Worm (Caenorhabditis elegans) whole organism, L4/young adult: Measurements from ENCODE around the gene Y49E10.4.
A peak's percentile ranks its signal among the peaks of the same experiment; 100 is the strongest.

Source experiments
- W03F9.2 ChIP-seq: fragments of 150-350 bp; optimal IDR thresholded peaks from 2 replicates; lab custom pipeline; 2014; ENCODE audit warnings: missing biosample characterization, missing genetic modification characterization
- dao-5 ChIP-seq: sonication (generic microtip); optimal IDR thresholded peaks from 2 replicates; lab custom pipeline; 2016; ENCODE audit warnings: missing genotype, missing genetic modification characterization, moderate library complexity, missing compliant biosample characterization
- him-1 ChIP-seq: sonication (generic microtip); optimal IDR thresholded peaks from 2 replicates; lab custom pipeline; 2016; ENCODE audit warnings: missing genotype, missing genetic modification reagents, missing genetic modification characterization, missing compliant biosample characterization

Gene Y49E10.4

DNA sequence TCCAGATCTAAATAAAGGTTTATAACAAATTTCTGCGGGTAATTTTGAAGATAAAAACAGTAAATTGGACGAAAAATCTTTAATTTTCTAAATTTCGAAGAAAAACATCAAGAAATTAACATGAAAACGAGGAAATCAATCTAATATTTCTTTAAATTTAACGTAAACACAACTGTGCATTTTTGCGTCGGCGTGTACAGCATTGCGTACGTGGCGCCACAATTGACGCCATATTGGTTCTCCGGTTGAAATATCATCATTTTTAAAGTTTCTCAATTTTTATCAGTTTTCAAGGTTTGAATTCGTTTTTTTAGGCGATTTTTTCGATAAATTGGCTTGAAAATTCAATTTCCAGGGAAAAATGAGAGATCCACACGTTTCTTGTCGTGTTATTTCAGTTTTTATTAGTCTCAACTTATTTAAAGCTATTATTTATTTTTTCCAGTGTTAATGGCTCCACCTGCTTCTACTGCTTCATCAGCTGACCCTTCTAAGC, 13.6 kb downstream of the Y49E10.4 start, which contains the start of gene rpt-6:
rpt-6 (plus strand) TSS at position 446 of the 496 bp plus-strand sequence.
- peak; percentile 57 for TF ChIP-seq W03F9.2
- TF ChIP-seq him-1 (tag; lab: Kevin White, UChicago): no peak

DNA sequence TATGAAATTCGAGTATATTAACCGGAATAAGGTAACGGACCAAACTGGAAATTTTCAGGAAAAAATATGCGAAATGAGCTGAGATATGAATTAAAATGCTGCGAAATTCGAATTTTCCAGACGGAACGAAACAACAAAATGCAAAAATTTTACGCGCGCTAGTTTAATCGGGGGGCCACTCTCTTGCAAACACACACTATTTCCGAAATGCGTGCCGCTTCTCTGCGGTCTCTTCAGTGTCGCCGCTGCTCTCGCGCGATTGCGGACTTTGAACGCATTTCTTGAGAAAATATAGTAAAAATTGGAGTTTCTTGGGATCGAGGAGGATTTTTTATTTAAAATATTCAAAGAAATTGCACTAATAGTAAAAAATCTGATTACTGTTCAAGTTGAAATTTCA, 14.1 kb downstream of the Y49E10.4 start:
- no peak for TF ChIP-seq him-1 (tag; lab: Kevin White, UChicago)
- TF ChIP-seq W03F9.2: no peak
- no peak for TF ChIP-seq dao-5 (tag; lab: Kevin White, UChicago)

DNA sequence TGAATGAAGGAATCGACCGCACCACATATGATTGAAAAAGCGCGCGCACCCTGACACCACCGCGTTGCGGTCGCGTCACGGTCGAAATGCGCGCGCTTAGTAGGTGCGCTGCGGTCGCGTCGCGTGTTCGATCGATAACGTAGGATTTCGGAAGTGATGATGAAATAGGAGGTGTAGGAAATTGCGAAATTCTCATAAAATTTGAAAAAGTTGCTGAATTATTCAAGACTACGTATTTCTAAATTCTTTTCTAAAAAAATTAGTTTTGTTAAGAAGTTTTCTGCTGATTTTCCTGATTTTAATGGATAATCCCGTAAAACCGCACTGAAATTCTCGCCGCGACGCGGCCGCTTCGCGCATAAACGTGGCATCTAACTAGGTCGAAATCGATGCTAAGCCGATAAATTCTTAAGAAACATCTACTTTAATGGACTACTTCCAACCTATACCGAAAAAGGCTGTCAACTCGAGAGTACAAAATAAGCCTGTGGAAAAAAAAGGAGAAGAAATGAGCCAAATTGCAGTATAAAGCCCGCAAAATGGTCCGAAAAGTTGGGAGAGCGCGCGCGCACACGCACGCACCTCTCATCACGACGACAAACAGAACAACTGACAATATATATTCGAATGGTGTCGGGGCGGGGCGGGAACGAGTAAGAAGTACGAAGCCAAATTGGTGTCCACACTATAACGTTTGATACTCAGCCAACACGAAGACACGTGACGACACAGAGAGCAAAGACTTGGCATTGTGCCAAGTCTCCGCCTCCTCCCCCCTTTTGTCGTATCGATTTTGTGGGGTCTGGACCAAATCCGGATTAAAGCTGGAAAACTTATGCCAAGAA, 14.9 kb downstream of the Y49E10.4 start, which contains the start of gene his-72:
his-72 (minus strand) TSS at position 589 of the 845 bp plus-strand sequence.
- TF ChIP-seq dao-5 (tag; lab: Kevin White, UChicago) (no peak), him-1 (tag; lab: Kevin White, UChicago) (no peak), W03F9.2 (no peak)

DNA sequence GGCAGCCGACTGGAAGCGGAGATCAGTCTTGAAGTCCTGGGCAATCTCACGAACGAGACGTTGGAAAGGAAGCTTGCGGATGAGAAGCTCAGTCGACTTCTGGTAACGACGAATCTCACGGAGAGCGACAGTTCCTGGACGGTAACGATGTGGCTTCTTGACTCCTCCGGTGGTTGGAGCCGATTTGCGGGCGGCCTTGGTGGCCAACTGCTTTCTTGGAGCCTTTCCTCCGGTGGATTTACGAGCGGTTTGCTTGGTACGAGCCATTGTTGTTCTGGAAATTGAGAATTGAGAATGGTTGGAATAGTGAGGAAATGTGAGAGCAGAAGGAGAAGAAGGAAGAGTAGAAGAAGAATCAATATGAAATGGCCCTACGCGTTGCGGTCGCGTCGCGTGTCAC, 15.7 kb downstream of the Y49E10.4 start:
- no peak for TF ChIP-seq dao-5 (tag; lab: Kevin White, UChicago)
- TF ChIP-seq him-1 (tag; lab: Kevin White, UChicago): no peak
- TF ChIP-seq W03F9.2: no peak

DNA sequence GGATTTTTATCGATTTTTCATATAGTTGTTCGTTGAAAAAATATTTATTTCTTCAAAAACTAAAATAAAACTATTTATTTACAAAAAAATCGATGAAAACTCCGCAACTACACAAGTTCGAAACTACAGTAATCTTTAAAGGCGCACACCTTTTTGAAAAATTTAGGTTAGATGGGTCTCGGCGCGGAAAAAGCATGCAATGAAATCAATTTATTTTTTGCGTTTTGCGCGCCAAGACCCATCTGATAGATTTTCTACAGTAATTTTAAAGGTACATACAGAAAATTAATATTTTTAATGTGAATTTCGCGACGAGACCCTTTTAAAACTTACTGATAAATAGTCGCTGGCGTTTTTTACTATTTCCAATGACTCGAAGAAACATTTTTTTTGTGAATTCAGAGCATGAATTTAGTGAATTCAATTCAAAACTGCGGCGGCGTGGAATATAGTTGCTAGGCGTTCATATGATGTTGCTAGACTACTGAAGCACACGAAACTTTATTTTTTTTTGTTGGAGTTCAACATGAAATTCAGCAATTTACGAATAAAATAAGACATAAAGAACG, 16.5 kb downstream of the Y49E10.4 start, which contains the start of gene Y75B8A.33:
Y75B8A.33 (minus strand) TSS at position 385 of the 569 bp plus-strand sequence.
- TF ChIP-seq him-1 (tag; lab: Kevin White, UChicago) (no peak), dao-5 (tag; lab: Kevin White, UChicago) (no peak), W03F9.2 (no peak)

DNA sequence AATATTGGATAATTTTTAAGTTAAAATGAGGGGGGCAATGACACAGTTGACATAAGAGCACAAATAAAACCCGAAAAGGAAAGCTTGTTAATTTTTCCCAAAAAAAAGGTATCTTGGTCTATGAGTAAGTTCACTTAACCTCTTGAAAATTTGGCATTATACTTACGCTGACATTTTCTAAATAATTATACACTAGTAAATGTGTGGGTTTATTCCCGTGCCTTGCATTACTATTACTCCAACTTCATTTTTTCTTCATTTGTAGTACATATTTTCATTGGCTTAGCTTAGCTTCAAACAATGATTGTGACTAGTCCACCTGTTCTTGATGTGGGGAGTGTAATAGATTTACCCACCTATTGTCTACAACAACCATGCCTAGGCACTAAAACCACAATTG, 24.3 kb downstream of the Y49E10.4 start, which contains the start of gene Y75B8A.34:
Y75B8A.34 (plus strand) TSS at position 301 of the 400 bp plus-strand sequence.
- TF ChIP-seq him-1 (tag; lab: Kevin White, UChicago) (no peak), W03F9.2 (no peak)

DNA sequence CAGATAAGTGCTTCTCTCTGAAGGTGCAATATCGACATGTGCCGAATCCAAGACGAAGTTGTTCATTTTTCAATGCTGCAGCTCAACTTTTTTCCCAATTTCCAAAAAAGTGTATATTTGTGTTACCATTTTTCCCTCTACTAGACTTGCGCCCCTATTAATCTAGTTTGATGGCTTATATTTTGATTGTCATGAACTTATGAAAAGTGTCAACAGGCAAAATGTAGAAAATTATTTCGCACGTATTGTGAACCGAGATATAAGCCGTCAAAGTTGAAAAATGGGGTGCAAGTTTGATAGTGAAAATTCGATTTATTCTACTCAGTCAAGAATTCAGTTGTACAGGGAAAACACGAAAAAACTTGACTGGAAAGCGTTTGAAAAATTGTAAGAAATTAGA, 25.1 kb downstream of the Y49E10.4 start, which contains the start of gene Y75B8A.32:
Y75B8A.32 (minus strand) TSS at position 101 of the 400 bp plus-strand sequence.
- TF ChIP-seq him-1 (tag; lab: Kevin White, UChicago) (no peak), W03F9.2 (no peak), dao-5 (tag; lab: Kevin White, UChicago) (no peak)

DNA sequence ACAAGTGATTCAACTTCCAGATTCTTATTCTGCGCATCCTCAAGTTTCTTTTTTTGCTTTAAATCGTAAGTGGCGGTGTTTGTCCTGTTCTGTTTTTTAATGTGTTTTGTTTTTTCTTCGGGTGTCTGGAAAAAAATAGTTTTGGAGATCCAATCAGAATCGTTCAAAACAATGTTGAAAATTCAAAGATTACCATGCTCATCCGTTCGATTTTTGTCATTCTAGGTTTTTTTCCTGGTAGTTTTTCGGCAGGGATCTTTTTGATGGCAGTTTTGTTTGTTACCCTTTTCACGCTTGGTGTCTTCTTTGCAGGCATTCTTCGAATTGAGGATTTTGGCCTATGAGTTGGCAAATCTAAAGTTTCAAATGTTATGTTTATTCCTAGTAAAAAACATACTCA, 27.0 kb downstream of the Y49E10.4 start:
- no peak for TF ChIP-seq him-1 (tag; lab: Kevin White, UChicago)
- no peak for TF ChIP-seq dao-5 (tag; lab: Kevin White, UChicago)
- no peak for TF ChIP-seq W03F9.2

DNA sequence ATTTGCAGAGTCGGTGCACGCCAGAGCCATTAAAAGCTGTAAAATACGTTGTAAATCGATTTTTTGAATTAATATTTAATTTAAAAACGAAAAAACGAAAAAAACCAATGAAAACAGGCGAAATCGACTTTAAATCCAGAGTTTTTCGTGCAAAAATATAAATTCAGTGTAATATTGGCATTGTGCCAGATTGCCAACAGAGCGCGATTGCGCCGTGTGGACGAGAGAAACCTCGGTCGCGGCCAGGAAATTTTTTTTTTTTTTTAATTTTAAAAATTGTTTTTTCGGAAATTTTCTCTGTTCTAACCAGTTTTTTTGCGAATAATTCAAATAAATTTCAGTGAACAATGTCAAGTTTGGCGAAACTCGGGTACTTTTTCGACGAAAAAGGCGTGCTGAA, 32.3 kb downstream of the Y49E10.4 start, which contains the start of the genes pph-4.1 and Y75B8A.31:
pph-4.1 (minus strand) TSS at position 36 of the 400 bp plus-strand sequence.
Y75B8A.31 (plus strand) TSS at position 342 of the 400 bp plus-strand sequence.
- TF ChIP-seq him-1 (tag; lab: Kevin White, UChicago) (peak; percentile 58), dao-5 (tag; lab: Kevin White, UChicago) (no peak), W03F9.2 (peak; percentile 94)

DNA sequence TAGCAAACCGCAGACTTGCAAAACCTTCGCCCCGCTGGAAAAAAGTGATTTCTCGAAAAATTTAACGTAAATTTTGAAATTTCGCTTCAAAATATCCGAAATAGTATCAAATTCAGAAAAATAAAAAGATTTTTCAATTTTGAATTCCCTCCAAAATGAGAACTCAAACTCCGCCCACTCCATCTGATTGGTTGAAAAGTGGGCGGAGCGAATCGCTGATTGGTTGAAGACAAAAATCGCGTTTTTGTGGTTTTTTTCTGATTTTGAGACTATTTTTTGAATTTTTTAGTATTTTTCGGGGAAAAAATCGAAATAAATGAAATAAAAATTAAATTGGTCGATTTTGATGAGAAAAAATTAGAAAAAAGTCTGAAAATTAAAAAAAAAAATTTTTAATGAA, 34.6 kb downstream of the Y49E10.4 start:
- TF ChIP-seq dao-5 (tag; lab: Kevin White, UChicago): no peak
- TF ChIP-seq him-1 (tag; lab: Kevin White, UChicago): no peak

DNA sequence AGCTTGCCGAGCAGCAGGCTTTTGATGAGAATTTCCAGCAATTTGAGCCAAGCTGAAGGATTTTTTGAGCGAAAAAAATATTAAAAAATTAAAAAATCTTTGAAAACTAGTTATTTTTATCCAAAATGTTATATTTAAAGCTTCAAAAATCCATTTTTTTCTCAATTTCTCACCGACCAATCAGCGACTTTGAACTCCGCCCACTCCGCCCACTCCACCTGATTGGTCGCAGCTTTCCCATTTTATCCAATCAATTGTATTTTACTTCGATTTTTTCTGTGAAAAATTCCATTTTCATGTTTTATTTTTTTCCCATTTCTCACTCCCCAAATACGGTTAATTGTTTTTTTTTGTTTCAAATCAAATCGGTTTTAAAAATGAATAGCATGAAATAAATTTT, 38.7 kb downstream of the Y49E10.4 start:
- TF ChIP-seq him-1 (tag; lab: Kevin White, UChicago) (no peak), W03F9.2 (no peak)

DNA sequence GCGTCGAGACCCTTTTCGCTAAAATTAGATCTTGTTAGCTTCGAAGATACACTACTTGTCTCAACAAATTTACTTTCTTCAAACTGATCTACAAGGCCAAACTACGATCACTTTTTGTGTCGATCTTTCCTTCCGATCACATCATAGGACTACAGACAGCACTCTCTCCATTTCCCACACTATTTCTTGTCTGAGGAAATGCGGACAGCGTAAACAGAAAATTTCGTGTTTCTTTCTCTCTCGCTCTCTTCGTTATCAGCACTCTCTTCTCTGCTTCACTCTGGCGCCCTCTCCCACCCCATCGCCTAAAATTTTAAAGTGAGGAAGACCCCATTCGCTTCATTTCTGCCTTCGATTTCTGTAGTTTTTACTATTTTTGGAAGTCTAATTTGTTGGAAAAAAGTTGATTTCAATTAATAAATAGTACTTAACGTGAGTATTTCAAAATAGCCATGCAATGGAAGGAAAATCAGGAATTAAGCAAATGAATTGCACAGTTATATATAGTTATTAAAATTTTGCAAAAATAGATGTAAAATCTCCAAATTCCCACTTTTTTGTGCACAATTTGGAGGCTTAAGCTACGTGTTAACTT, 48.1 kb downstream of the Y49E10.4 start:
- TF ChIP-seq W03F9.2 (peak; percentile 1), him-1 (tag; lab: Kevin White, UChicago) (no peak)

DNA sequence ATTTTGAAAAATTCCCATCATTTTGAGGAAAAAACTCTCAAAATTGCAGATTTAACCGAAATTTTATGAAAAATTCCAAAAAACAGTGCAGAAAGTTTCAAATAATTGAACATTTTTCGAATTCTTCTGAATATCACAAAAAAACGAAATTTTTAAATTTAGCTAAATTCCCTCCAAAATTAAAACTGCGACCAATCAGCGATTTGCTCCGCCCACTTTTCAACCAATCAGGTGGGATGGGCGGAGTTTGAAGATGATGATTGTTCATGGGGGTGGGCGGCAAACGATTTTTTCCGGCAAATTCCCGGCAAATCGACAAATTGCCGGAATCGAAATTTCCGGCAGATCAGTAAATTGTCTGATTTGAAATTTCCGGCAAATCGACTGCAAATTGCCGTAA, 49.3 kb downstream of the Y49E10.4 start:
- TF ChIP-seq W03F9.2 (no peak), dao-5 (tag; lab: Kevin White, UChicago) (no peak), him-1 (tag; lab: Kevin White, UChicago) (no peak)

DNA sequence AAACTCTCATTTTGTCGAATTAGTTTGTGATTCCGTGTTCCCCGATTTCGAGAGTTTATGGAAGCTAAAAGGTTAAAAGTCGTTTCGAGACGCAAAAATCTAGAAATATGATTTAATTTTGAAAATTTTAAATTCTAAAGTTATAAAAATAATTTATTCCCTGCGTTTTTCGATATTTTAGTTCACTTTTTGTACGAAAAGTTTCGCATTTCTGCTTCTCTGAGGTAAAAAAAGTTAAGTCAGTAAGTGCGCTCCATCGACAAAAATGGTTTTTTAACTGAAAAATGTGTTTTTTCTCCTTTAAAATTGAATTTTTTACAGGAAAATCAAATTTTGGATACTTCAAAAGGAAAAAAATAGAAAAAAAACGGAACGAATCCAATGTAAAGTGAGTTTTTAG, 50.2 kb downstream of the Y49E10.4 start, which contains the start of gene zip-1:
zip-1 (plus strand) TSS at position 301 of the 400 bp plus-strand sequence.
- TF ChIP-seq him-1 (tag; lab: Kevin White, UChicago) (no peak), W03F9.2 (no peak), dao-5 (tag; lab: Kevin White, UChicago) (no peak)
